Fruit fly (Drosophila melanogaster) whole organism, embryonic: Measurements from ENCODE around the gene Osi6.

Experiments used
- CG15479 ChIP-seq: fragments of 200-800 bp; sonication (Bioruptor generic); optimal IDR thresholded peaks from 3 replicates; lab custom pipeline; 2019; ENCODE audit warnings: missing biosample characterization, mild to moderate bottlenecking, missing genetic modification characterization, moderate library complexity
- CG16779 ChIP-seq: fragments of 200-800 bp; sonication (Bioruptor generic); IDR thresholded peaks from 2 replicates; pipeline ENCODE4 v1.3.6; 2022; ENCODE audit warnings: missing biosample characterization, missing genetic modification characterization
- ac ChIP-seq: fragments of 200-800 bp; sonication (Bioruptor generic); optimal IDR thresholded peaks from 3 replicates; lab custom pipeline; 2017; ENCODE audit warnings: missing biosample characterization, mild to moderate bottlenecking, missing genetic modification characterization
- ken ChIP-seq: fragments of 200-800 bp; sonication (Bioruptor generic); IDR thresholded peaks from 3 replicates; pipeline ENCODE4 v1.3.6; 2022; ENCODE audit warnings: missing biosample characterization, missing genetic modification characterization

- TF ChIP-seq CG16779 (GFP tag; lab: Robert Waterston, UW) (no peak), ken (GFP tag; lab: Robert Waterston, UW) (no peak), ac (no peak), CG15479 (GFP tag; lab: Kevin White, UChicago) (no peak)
These were observed 4.2 kb upstream of the Osi6 start for dm6 chr3R:6230298-6230697.
